Worm (Caenorhabditis elegans): Measurements from ENCODE around the gene C53B7.3.
A peak's percentile ranks its signal among the peaks of the same experiment; 100 is the strongest.

The C53B7.3 gene

DNA sequence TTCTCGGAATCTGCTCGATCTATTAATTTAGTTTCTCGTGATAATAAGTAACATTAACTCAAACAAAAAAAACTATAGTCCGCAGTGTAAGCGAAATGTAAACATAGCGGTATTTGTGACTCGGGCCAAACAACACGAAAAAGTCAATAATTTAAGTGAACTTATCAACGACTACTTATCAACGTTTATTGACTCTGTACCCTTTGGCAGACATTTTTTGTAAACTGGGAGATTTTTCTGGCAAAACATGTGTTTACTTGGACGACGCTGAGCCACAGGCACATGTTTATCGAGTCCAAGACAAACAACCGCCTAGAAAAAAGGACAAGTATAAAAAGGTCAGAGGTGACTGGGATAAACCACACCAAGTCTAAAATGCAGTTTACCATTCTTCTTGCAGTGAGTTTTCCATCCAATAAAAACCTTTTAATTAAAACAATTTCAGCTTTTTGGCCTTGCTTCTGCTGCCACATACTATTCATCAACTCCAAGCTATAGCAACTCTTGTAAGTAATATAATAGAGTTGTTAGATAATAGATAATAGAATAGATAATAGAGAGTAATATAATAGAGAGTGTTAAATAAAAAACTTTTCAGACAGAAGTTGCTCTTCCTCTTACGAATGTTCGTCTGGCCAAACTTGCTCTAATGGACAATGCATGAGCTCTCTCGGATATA lies at the start of gene C53B7.3:
TSS of gene C53B7.3 (plus strand) at position 362 of the 679 bp plus-strand sequence.
- TF ChIP-seq unc-62 (GFP tag; optimal IDR thresholded peaks at IDR 0.05) (no peak), pha-4 (tag; optimal IDR thresholded peaks at IDR 0.05) (peak; percentile 4), cnd-1 (tag; optimal IDR thresholded peaks at IDR 0.05) (no peak)

DNA sequence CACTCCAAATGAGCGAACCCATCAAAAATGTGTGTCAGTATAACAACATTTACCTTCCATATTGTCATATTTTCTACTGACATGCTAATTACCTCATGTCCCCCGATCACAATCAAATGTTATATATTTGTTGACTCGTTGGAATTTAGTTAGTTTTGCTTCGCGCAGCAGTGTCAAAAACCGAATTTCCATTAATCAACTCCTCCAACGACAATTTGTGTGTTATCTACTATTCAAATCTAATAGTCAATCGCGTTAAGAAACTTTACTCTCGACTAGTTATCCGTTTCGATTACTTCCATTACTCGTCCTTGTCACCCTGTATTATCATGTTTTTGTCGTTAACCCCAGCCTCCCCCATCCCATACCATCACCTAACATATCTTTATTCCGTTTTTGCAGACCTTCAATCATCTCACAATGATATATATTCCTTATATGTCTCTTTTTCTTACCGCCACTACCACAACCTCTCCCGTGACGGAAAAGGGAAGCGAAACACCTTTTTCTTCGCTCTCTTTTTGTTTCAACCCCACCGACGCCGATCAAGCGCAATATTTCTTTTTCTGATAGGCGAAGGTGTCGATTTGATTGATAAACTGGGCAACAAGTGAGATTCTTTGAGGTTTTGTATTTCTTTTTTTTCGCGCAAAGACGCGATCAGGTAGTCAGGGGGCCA lies 48.6 kb upstream of the C53B7.3 start:
- TF ChIP-seq ceh-43 (GFP tag; optimal IDR thresholded peaks at IDR 0.05): no peak
- TF ChIP-seq drap-1 (GFP tag; optimal IDR thresholded peaks at IDR 0.05): no peak
- no peak for TF ChIP-seq pha-4 (tag; optimal IDR thresholded peaks at IDR 0.05)
- no peak for TF ChIP-seq ceh-83 (GFP tag; optimal IDR thresholded peaks at IDR 0.05)
- no peak for TF ChIP-seq tbx-8 (GFP tag; optimal IDR thresholded peaks at IDR 0.05)

ce11 chrX:6799776-6800175 lies 44.8 kb upstream of the C53B7.3 start, which contains the start of gene M03A8.3:
M03A8.3 (plus strand) TSS chrX:6800053.
- TF ChIP-seq ces-1 (GFP tag; optimal IDR thresholded peaks at IDR 0.05) (no peak), hlh-1 (tag; optimal IDR thresholded peaks at IDR 0.05) (no peak), ztf-11 (tag; optimal IDR thresholded peaks at IDR 0.05) (no peak), unc-120 (tag; optimal IDR thresholded peaks at IDR 0.05; ENCODE audit: poor library complexity, severe bottlenecking) (no peak), lin-32 (GFP tag; optimal IDR thresholded peaks at IDR 0.05) (no peak), nhr-28 (tag; optimal IDR thresholded peaks at IDR 0.05) (no peak), ceh-83 (GFP tag; optimal IDR thresholded peaks at IDR 0.05) (no peak), elt-1 (tag; optimal IDR thresholded peaks at IDR 0.05; ENCODE audit: borderline replicate concordance, insufficient read depth) (no peak), ceh-39 (tag; optimal IDR thresholded peaks at IDR 0.05) (no peak), elt-3 (tag; optimal IDR thresholded peaks at IDR 0.05) (no peak), nhr-12 (tag; optimal IDR thresholded peaks at IDR 0.05) (no peak), nhr-2 (tag; optimal IDR thresholded peaks at IDR 0.05) (no peak), lsy-2 (tag; optimal IDR thresholded peaks at IDR 0.05) (no peak), mls-2 (tag; optimal IDR thresholded peaks at IDR 0.05) (no peak), sem-2 (GFP tag; optimal IDR thresholded peaks at IDR 0.05) (no peak)

ce11 chrX:6801546-6801945 lies 43.0 kb upstream of the C53B7.3 start:
- TF ChIP-seq nhr-12 (tag; optimal IDR thresholded peaks at IDR 0.05) (no peak), hlh-1 (tag; optimal IDR thresholded peaks at IDR 0.05) (peak; percentile 82), bed-3 (GFP tag; optimal IDR thresholded peaks at IDR 0.05) (no peak), sem-2 (GFP tag; optimal IDR thresholded peaks at IDR 0.05) (no peak), lin-13 (tag; optimal IDR thresholded peaks at IDR 0.05) (no peak)

DNA sequence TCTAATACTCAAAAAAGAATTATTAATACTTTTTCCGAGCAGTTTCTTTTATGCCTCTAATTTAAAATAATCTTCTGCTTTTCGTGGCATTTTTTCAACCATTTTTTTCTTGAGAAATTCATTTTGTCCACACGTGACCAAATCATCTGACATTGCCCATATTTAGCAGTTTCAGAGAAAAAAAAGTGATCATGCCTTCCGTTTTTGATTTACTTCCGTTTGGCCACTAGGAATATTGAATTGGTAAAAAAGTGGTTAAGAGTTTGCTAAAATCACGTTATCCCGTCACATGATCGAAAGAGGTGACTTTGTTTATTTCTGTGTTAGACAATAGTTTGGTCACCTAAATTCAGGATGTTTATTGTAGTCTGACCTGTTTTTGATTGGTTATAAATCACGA lies 40.1 kb upstream of the C53B7.3 start:
- TF ChIP-seq nhr-28 (tag; optimal IDR thresholded peaks at IDR 0.05): no peak

DNA sequence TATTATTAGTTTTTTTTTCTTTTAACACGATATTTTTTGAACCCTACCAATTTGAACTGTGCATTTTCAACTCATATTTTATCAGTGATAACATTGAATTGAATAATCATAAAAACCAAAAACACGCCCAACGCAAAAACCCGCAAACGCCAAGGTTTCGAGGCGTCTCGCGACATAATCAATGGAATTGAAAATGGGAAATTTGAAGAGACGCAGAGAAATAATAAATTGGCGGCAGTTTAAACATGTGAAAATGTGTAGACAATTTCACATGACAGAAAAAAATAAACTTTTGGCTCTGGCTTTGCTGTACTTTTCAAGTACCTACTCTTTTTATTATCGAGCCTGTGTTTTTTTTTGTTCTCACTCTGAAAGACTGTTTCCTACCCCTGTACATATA lies 39.7 kb upstream of the C53B7.3 start:
- TF ChIP-seq nhr-2 (tag; optimal IDR thresholded peaks at IDR 0.05) (no peak), pha-4 (tag; optimal IDR thresholded peaks at IDR 0.05) (peak; percentile 29), nhr-28 (tag; optimal IDR thresholded peaks at IDR 0.05) (no peak), cnd-1 (tag; optimal IDR thresholded peaks at IDR 0.05) (no peak), mep-1 (tag; optimal IDR thresholded peaks at IDR 0.05) (peak; percentile 16), bed-3 (GFP tag; optimal IDR thresholded peaks at IDR 0.05) (no peak), flh-1 (GFP tag; optimal IDR thresholded peaks at IDR 0.05) (no peak), hlh-1 (tag; optimal IDR thresholded peaks at IDR 0.05) (no peak), sem-2 (GFP tag; optimal IDR thresholded peaks at IDR 0.05) (no peak), M03D4.4 (tag; optimal IDR thresholded peaks at IDR 0.05) (no peak), snpc-4 (tag; optimal IDR thresholded peaks at IDR 0.05) (no peak), ces-1 (GFP tag; optimal IDR thresholded peaks at IDR 0.05) (peak; percentile 86), sptf-1 (tag; optimal IDR thresholded peaks at IDR 0.05) (no peak), lsy-2 (tag; optimal IDR thresholded peaks at IDR 0.05) (no peak), unc-120 (tag; optimal IDR thresholded peaks at IDR 0.05; ENCODE audit: poor library complexity, severe bottlenecking) (no peak), elt-1 (tag; optimal IDR thresholded peaks at IDR 0.05; ENCODE audit: borderline replicate concordance, insufficient read depth) (no peak)

Data from whole organism, mixed stage, embryonic.